Worm (Caenorhabditis elegans) whole organism, L1 larva: ENCODE results near the gene lnkn-1.

Source experiments
- C34B4.2 ChIP-seq: sonication (generic microtip); optimal IDR thresholded peaks from 2 replicates; lab custom pipeline; 2017; ENCODE audit warnings: mild to moderate bottlenecking, missing genetic modification characterization, missing compliant biosample characterization
- aha-1 ChIP-seq: fragments of 150-350 bp; optimal IDR thresholded peaks from 2 replicates; lab custom pipeline; 2014; ENCODE audit warnings: missing biosample characterization, missing genetic modification characterization
- aly-2 ChIP-seq: fragments of 150-350 bp; optimal IDR thresholded peaks from 2 replicates; lab custom pipeline; 2014; ENCODE audit warnings: missing biosample characterization, missing genetic modification characterization
- blmp-1 ChIP-seq: fragments of 150-350 bp; optimal IDR thresholded peaks from 2 replicates; lab custom pipeline; 2014; ENCODE audit warnings: missing biosample characterization, missing genetic modification characterization
- ceh-63 ChIP-seq: fragments of 200-800 bp; sonication (Bioruptor generic); optimal IDR thresholded peaks from 2 replicates; lab custom pipeline; 2018; ENCODE audit warnings: mild to moderate bottlenecking, missing genetic modification characterization, missing compliant biosample characterization
- ceh-8 ChIP-seq: fragments of 200-800 bp; sonication (Bioruptor generic); optimal IDR thresholded peaks from 2 replicates; lab custom pipeline; 2018; ENCODE audit warnings: mild to moderate bottlenecking, missing genetic modification characterization, moderate library complexity, missing compliant biosample characterization
- ceh-82 ChIP-seq, 3 experiments: fragments of 150-350 bp in 1 of 3; sonication (generic microtip) in 2 of 3; optimal IDR thresholded peaks; 2 replicates each; lab custom pipeline; 2014 to 2017; ENCODE audit warnings: missing biosample characterization in 3 of 3, missing genetic modification characterization in 3 of 3
- ceh-88 ChIP-seq: fragments of 200-800 bp; sonication (Bioruptor generic); IDR thresholded peaks from 2 replicates; pipeline ENCODE4 v1.3.6; 2022; ENCODE audit warnings: missing genetic modification characterization, missing compliant biosample characterization
- ces-1 ChIP-seq: fragments of 150-350 bp; optimal IDR thresholded peaks from 2 replicates; lab custom pipeline; 2014; ENCODE audit warnings: missing biosample characterization, missing genetic modification reagents, missing genetic modification characterization
- efl-1 ChIP-seq, 4 experiments: fragments of 150-350 bp; optimal IDR thresholded peaks in 3 of 4; peaks in 1 of 4; 1 replicate in 1 of 4; 2 replicates in 3 of 4; lab custom pipeline; 2014; ENCODE audit warnings: missing biosample characterization in 2 of 4, missing genetic modification characterization in 2 of 4, missing genetic modification reagents in 2 of 4
- egl-27 ChIP-seq, 2 experiments: fragments of 150-350 bp in 1 of 2; sonication (generic microtip); optimal IDR thresholded peaks; 3 replicates each; lab custom pipeline; 2017 to 2018; ENCODE audit warnings: missing biosample characterization in 2 of 2, missing genetic modification characterization in 2 of 2, missing genetic modification reagents in 2 of 2
- elt-2 ChIP-seq: sonication (generic microtip); optimal IDR thresholded peaks from 2 replicates; lab custom pipeline; 2016; ENCODE audit warnings: missing genetic modification characterization, mild to moderate bottlenecking, inconsistent platforms, missing compliant biosample characterization, missing genetic modification reagents
- elt-3 ChIP-seq, 6 experiments: fragments of 150-350 bp in 1 of 6; sonication (generic microtip); optimal IDR thresholded peaks; 2 replicates each; lab custom pipeline; 2017 to 2018; ENCODE audit warnings: missing biosample characterization in 6 of 6, missing genetic modification characterization in 6 of 6, inconsistent platforms in 1 of 6
- fkh-10 ChIP-seq: sonication (generic microtip); optimal IDR thresholded peaks from 2 replicates; lab custom pipeline; 2017; ENCODE audit warnings: missing biosample characterization, missing genetic modification reagents, missing genetic modification characterization
- fkh-8 ChIP-seq: sonication (generic microtip); optimal IDR thresholded peaks from 2 replicates; lab custom pipeline; 2016; ENCODE audit warnings: mild to moderate bottlenecking, missing genetic modification characterization, missing compliant biosample characterization
- grh-1 ChIP-seq: fragments of 200-800 bp; sonication (Bioruptor generic); IDR thresholded peaks from 2 replicates; pipeline ENCODE4 v1.3.6; 2022; ENCODE audit warnings: missing genetic modification reagents, missing genetic modification characterization, missing compliant biosample characterization
- isw-1 ChIP-seq: fragments of 200-800 bp; sonication (Bioruptor generic); IDR thresholded peaks from 2 replicates; pipeline ENCODE4 v1.3.6; 2022; ENCODE audit warnings: missing genetic modification characterization, missing compliant biosample characterization
- lin-13 ChIP-seq: fragments of 150-350 bp; optimal IDR thresholded peaks from 2 replicates; lab custom pipeline; 2014; ENCODE audit warnings: missing biosample characterization, missing genetic modification reagents, missing genetic modification characterization
- lin-14 ChIP-seq: fragments of 200-800 bp; sonication (Bioruptor generic); optimal IDR thresholded peaks from 2 replicates; lab custom pipeline; 2018; ENCODE audit warnings: mild to moderate bottlenecking, missing genetic modification characterization, moderate library complexity, missing compliant biosample characterization
- lin-15B ChIP-seq: fragments of 150-350 bp; sonication (generic microtip); optimal IDR thresholded peaks from 3 replicates; lab custom pipeline; 2014; ENCODE audit warnings: missing biosample characterization, missing genetic modification characterization
- lin-35 ChIP-seq, 2 experiments: fragments of 150-350 bp; optimal IDR thresholded peaks; 2 replicates each; lab custom pipeline; 2014; ENCODE audit warnings: missing biosample characterization in 2 of 2, missing genetic modification characterization in 2 of 2, missing genetic modification reagents in 2 of 2
- lsy-2 ChIP-seq, 2 experiments: fragments of 150-350 bp; optimal IDR thresholded peaks; 2 replicates each; lab custom pipeline; 2014; ENCODE audit warnings: missing biosample characterization in 2 of 2, missing genetic modification characterization in 2 of 2
- mab-9 ChIP-seq: fragments of 200-800 bp; sonication (Bioruptor generic); IDR thresholded peaks from 2 replicates; pipeline ENCODE4 v1.3.6; 2022; ENCODE audit warnings: missing genetic modification reagents, missing genetic modification characterization, missing compliant biosample characterization
- mdl-1 ChIP-seq, 2 experiments: fragments of 150-350 bp; optimal IDR thresholded peaks; 2 replicates each; lab custom pipeline; 2014 to 2017; ENCODE audit warnings: missing biosample characterization in 2 of 2, missing genetic modification characterization in 2 of 2, inconsistent platforms in 1 of 2
- mef-2 ChIP-seq: fragments of 150-350 bp; optimal IDR thresholded peaks from 2 replicates; lab custom pipeline; 2014; ENCODE audit warnings: missing biosample characterization, missing genetic modification characterization
- nhr-11 ChIP-seq: fragments of 150-350 bp; optimal IDR thresholded peaks from 2 replicates; lab custom pipeline; 2014; ENCODE audit warnings: missing biosample characterization, missing genetic modification characterization
- nhr-12 ChIP-seq: sonication (generic microtip); optimal IDR thresholded peaks from 2 replicates; lab custom pipeline; 2017; ENCODE audit warnings: missing biosample characterization, missing genetic modification characterization
- nhr-19 ChIP-seq: fragments of 200-800 bp; sonication (Bioruptor generic); conservative IDR thresholded peaks from 2 replicates; pipeline ENCODE4 v1.3.6; 2022; ENCODE audit warnings: missing genetic modification characterization, missing compliant biosample characterization
- nhr-20 ChIP-seq: sonication (generic microtip); optimal IDR thresholded peaks from 2 replicates; lab custom pipeline; 2016; ENCODE audit warnings: mild to moderate bottlenecking, missing genetic modification characterization, missing compliant biosample characterization
- nhr-237 ChIP-seq: fragments of 150-350 bp; optimal IDR thresholded peaks from 2 replicates; lab custom pipeline; 2014; ENCODE audit warnings: missing biosample characterization, missing genetic modification characterization
- nhr-28 ChIP-seq: fragments of 150-350 bp; optimal IDR thresholded peaks from 2 replicates; lab custom pipeline; 2014; ENCODE audit warnings: missing biosample characterization, missing genetic modification characterization
- nhr-47 ChIP-seq: sonication (generic microtip); optimal IDR thresholded peaks from 2 replicates; lab custom pipeline; 2016; ENCODE audit warnings: mild to moderate bottlenecking, missing genetic modification characterization, moderate library complexity, missing compliant biosample characterization
- nhr-71 ChIP-seq: sonication (generic microtip); optimal IDR thresholded peaks from 2 replicates; lab custom pipeline; 2016; ENCODE audit warnings: mild to moderate bottlenecking, missing genetic modification characterization, moderate library complexity, missing compliant biosample characterization
- nhr-77 ChIP-seq: fragments of 150-350 bp; optimal IDR thresholded peaks from 2 replicates; lab custom pipeline; 2014; ENCODE audit warnings: missing biosample characterization, missing genetic modification characterization
- nhr-84 ChIP-seq: sonication (generic microtip); optimal IDR thresholded peaks from 2 replicates; lab custom pipeline; 2017; ENCODE audit warnings: missing biosample characterization, missing genetic modification characterization
- nhr-85 ChIP-seq: sonication (generic microtip); peaks from one replicate; lab custom pipeline; 2016; ENCODE audit warnings: missing genetic modification characterization, inconsistent platforms, missing compliant biosample characterization
- pag-3 ChIP-seq: sonication (generic microtip); optimal IDR thresholded peaks from 2 replicates; lab custom pipeline; 2017; ENCODE audit warnings: missing genetic modification characterization, mild to moderate bottlenecking, missing compliant biosample characterization, antibody characterized with exemption, borderline replicate concordance; ENCODE audit not compliant: insufficient read depth
- pax-3 ChIP-seq: fragments of 200-800 bp; sonication (Bioruptor generic); optimal IDR thresholded peaks from 2 replicates; lab custom pipeline; 2018; ENCODE audit warnings: mild to moderate bottlenecking, missing genetic modification characterization, moderate library complexity, missing compliant biosample characterization
- rnt-1 ChIP-seq: sonication (generic microtip); optimal IDR thresholded peaks from 2 replicates; lab custom pipeline; 2016; ENCODE audit warnings: mild to moderate bottlenecking, missing genetic modification characterization, moderate library complexity, missing compliant biosample characterization
- skn-1 ChIP-seq: fragments of 150-350 bp; optimal IDR thresholded peaks from 2 replicates; lab custom pipeline; 2014; ENCODE audit warnings: missing biosample characterization, missing genetic modification characterization
- snpc-4 ChIP-seq: fragments of 150-350 bp; optimal IDR thresholded peaks from 2 replicates; lab custom pipeline; 2014; ENCODE audit warnings: missing biosample characterization, missing genetic modification characterization
- snu-23 ChIP-seq: sonication (generic microtip); optimal IDR thresholded peaks from 2 replicates; lab custom pipeline; 2016; ENCODE audit warnings: missing genetic modification characterization, missing compliant biosample characterization
- sox-4 ChIP-seq: sonication (generic microtip); optimal IDR thresholded peaks from 2 replicates; lab custom pipeline; 2016; ENCODE audit warnings: missing genetic modification characterization, missing compliant biosample characterization
- sptf-1 ChIP-seq: fragments of 150-350 bp; optimal IDR thresholded peaks from 2 replicates; lab custom pipeline; 2014; ENCODE audit warnings: missing biosample characterization, missing genetic modification characterization
- sup-37 ChIP-seq: fragments of 200-800 bp; sonication (Bioruptor generic); optimal IDR thresholded peaks from 2 replicates; lab custom pipeline; 2018; ENCODE audit warnings: mild to moderate bottlenecking, missing genetic modification characterization, missing compliant biosample characterization
- swsn-7 ChIP-seq: sonication (generic microtip); optimal IDR thresholded peaks from 2 replicates; lab custom pipeline; 2016; ENCODE audit warnings: missing genetic modification characterization, missing compliant biosample characterization
- tbx-2 ChIP-seq: sonication (generic microtip); optimal IDR thresholded peaks from 2 replicates; lab custom pipeline; 2016; ENCODE audit warnings: missing genetic modification characterization, missing compliant biosample characterization
- tlp-1 ChIP-seq: fragments of 150-350 bp; optimal IDR thresholded peaks from 2 replicates; lab custom pipeline; 2014; ENCODE audit warnings: missing biosample characterization, missing genetic modification characterization
- unc-30 ChIP-seq: sonication (generic microtip); optimal IDR thresholded peaks from 2 replicates; lab custom pipeline; 2017; ENCODE audit warnings: missing biosample characterization, missing genetic modification characterization
- unc-98 ChIP-seq: fragments of 200-800 bp; sonication (Bioruptor generic); IDR thresholded peaks from 2 replicates; pipeline ENCODE4 v1.3.6; 2022; ENCODE audit warnings: missing genetic modification characterization, missing compliant biosample characterization
- zag-1 ChIP-seq: fragments of 150-350 bp; optimal IDR thresholded peaks from 2 replicates; lab custom pipeline; 2014; ENCODE audit warnings: missing biosample characterization, missing genetic modification characterization
- zip-4 ChIP-seq: fragments of 200-800 bp; sonication (Bioruptor generic); optimal IDR thresholded peaks from 2 replicates; lab custom pipeline; 2018; ENCODE audit warnings: mild to moderate bottlenecking, missing genetic modification characterization, moderate library complexity, missing compliant biosample characterization
- ztf-11 ChIP-seq, 2 experiments: sonication (generic microtip); optimal IDR thresholded peaks; 2 replicates each; lab custom pipeline; 2016 to 2017; ENCODE audit warnings: missing genetic modification characterization in 2 of 2, missing biosample characterization in 1 of 2, missing compliant biosample characterization in 1 of 2
- ztf-4 ChIP-seq: fragments of 150-350 bp; optimal IDR thresholded peaks from 2 replicates; lab custom pipeline; 2014; ENCODE audit warnings: missing biosample characterization, missing genetic modification characterization

lnkn-1 gene

DNA sequence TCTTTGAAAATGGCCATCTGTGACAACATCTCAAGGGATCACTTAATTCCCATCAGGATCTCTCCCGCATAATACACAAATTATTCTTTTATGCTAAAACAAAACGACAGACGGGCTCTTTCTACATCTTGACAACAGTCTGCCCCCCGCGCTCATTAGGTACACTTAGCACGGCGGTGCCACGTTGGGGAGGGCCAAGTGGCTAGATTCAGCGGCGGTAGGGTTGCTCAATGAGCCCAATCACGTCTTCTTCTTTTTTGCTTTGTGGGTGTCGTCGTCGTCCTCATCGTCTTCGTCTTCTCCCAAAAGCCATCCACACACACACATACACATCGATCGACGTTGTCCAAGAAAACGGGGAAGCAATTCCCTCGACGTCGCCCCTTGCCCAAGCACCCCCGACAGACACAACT is 17.0 kb upstream of the lnkn-1 start (continued):
- no peak for TF ChIP-seq nhr-19 (GFP tag; lab: Robert Waterston, UW)
- no peak for TF ChIP-seq nhr-12 (tag; lab: Kevin White, UChicago)
- TF ChIP-seq rnt-1 (tag; lab: Kevin White, UChicago), result no peak
- no peak for TF ChIP-seq zag-1 (tag; lab: Kevin White, UChicago)
- TF ChIP-seq snpc-4 (tag; lab: Kevin White, UChicago), result no peak
- no peak for TF ChIP-seq isw-1 (GFP tag; lab: Robert Waterston, UW)
- no peak for TF ChIP-seq grh-1 (GFP tag; lab: Robert Waterston, UW)
- TF ChIP-seq ceh-8, result no peak
- TF ChIP-seq nhr-77 (tag; lab: Kevin White, UChicago), result no peak
- peak; percentile 26 for TF ChIP-seq fkh-10 (GFP tag; lab: Kevin White, UChicago)
- peak; percentile 75 for TF ChIP-seq lin-14
- TF ChIP-seq efl-1 (optimal IDR thresholded peaks at IDR 0.05; lab: Kevin White, UChicago), result no peak
- TF ChIP-seq efl-1 (GFP tag; optimal IDR thresholded peaks at IDR 0.05 in 1 of 2; lab: Kevin White, UChicago), result peak in 1 of 2 experiments; percentile 72
- no peak for TF ChIP-seq nhr-28 (tag; lab: Kevin White, UChicago)
- TF ChIP-seq elt-3 (tag; optimal IDR thresholded peaks at IDR 0.05; lab: Kevin White, UChicago), result no peak
- TF ChIP-seq ces-1 (GFP tag; lab: Kevin White, UChicago), result no peak
- TF ChIP-seq ztf-4 (tag; lab: Kevin White, UChicago), result no peak
- TF ChIP-seq unc-98 (GFP tag; lab: Robert Waterston, UW), result no peak
- no peak for TF ChIP-seq mdl-1 (tag; optimal IDR thresholded peaks at IDR 0.05; lab: Kevin White, UChicago)
- TF ChIP-seq aha-1 (tag; lab: Kevin White, UChicago), result no peak
- TF ChIP-seq egl-27 (tag; optimal IDR thresholded peaks at IDR 0.05; lab: Kevin White, UChicago), result no peak
- TF ChIP-seq ztf-11 (tag; optimal IDR thresholded peaks at IDR 0.05; lab: Kevin White, UChicago), result no peak
- no peak for TF ChIP-seq sup-37 (GFP tag; lab: Kevin White, UChicago)
- TF ChIP-seq sox-4 (tag; lab: Kevin White, UChicago), result no peak
- TF ChIP-seq aly-2 (tag; lab: Kevin White, UChicago), result no peak
- no peak for TF ChIP-seq nhr-20 (tag; lab: Kevin White, UChicago)
- TF ChIP-seq ceh-82 (tag; optimal IDR thresholded peaks at IDR 0.05; lab: Kevin White, UChicago), result peak in 1 of 3 experiments; percentile 64
- TF ChIP-seq ceh-63, result peak; percentile 28
- no peak for TF ChIP-seq mab-9 (GFP tag; lab: Robert Waterston, UW)
- no peak for TF ChIP-seq lsy-2 (tag; optimal IDR thresholded peaks at IDR 0.05; lab: Kevin White, UChicago)
- no peak for TF ChIP-seq zip-4 (GFP tag; lab: Kevin White, UChicago)
- TF ChIP-seq fkh-8 (tag; lab: Kevin White, UChicago), result no peak
- no peak for TF ChIP-seq nhr-84 (tag; lab: Kevin White, UChicago)
- peak; percentile 19 for TF ChIP-seq nhr-71 (tag; lab: Kevin White, UChicago)
- no peak for TF ChIP-seq skn-1 (tag; lab: Kevin White, UChicago)
- TF ChIP-seq swsn-7, result peak; percentile 39
- peak; percentile 32 for TF ChIP-seq tbx-2
- TF ChIP-seq nhr-11 (tag; lab: Kevin White, UChicago), result no peak
- TF ChIP-seq sptf-1 (tag; lab: Kevin White, UChicago), result no peak
- no peak for TF ChIP-seq ceh-88 (GFP tag; lab: Robert Waterston, UW)
- TF ChIP-seq tlp-1 (tag; lab: Kevin White, UChicago), result no peak
- peak; percentile 73 for TF ChIP-seq nhr-85 (tag; lab: Kevin White, UChicago)
- no peak for TF ChIP-seq nhr-237 (tag; lab: Kevin White, UChicago)
- no peak for TF ChIP-seq pag-3
- TF ChIP-seq unc-30 (tag; lab: Kevin White, UChicago), result no peak
- peak in 1 of 2 experiments; percentile 8 for TF ChIP-seq lin-35 (GFP tag; optimal IDR thresholded peaks at IDR 0.05; lab: Kevin White, UChicago)
- TF ChIP-seq lin-15B (tag; lab: Kevin White, UChicago), result no peak
- TF ChIP-seq snu-23 (GFP tag; lab: Kevin White, UChicago), result peak; percentile 8
- TF ChIP-seq blmp-1 (tag; lab: Kevin White, UChicago), result no peak
- no peak for TF ChIP-seq C34B4.2 (tag; lab: Kevin White, UChicago)
- TF ChIP-seq mef-2 (tag; lab: Kevin White, UChicago), result no peak
- TF ChIP-seq elt-2 (tag; lab: Kevin White, UChicago), result no peak
- no peak for TF ChIP-seq lin-13 (GFP tag; lab: Kevin White, UChicago)
- no peak for TF ChIP-seq pax-3 (tag; lab: Kevin White, UChicago)
- TF ChIP-seq nhr-47 (tag; lab: Kevin White, UChicago), result peak; percentile 11
